Worm (Caenorhabditis elegans) whole organism, early embryonic: ENCODE data around the gene srz-66.

Experiments used
- B0310.2 ChIP-seq: sonication (generic microtip); optimal IDR thresholded peaks from 2 replicates; lab custom pipeline; 2016; ENCODE audit warnings: mild to moderate bottlenecking, missing genetic modification characterization, missing compliant biosample characterization
- F13C5.2 ChIP-seq: sonication (generic microtip); optimal IDR thresholded peaks from 2 replicates; lab custom pipeline; 2017; ENCODE audit warnings: mild to moderate bottlenecking, missing genetic modification characterization, inconsistent platforms, missing compliant biosample characterization
- aly-1 ChIP-seq: sonication (generic microtip); optimal IDR thresholded peaks from 2 replicates; lab custom pipeline; 2016; ENCODE audit warnings: missing genetic modification characterization, missing compliant biosample characterization
- ama-1 ChIP-seq: fragments of 150-350 bp; optimal IDR thresholded peaks from 2 replicates; lab custom pipeline; 2014
- ceh-13 ChIP-seq: fragments of 200-800 bp; sonication (Bioruptor generic); optimal IDR thresholded peaks from 2 replicates; lab custom pipeline; 2018; ENCODE audit warnings: mild to moderate bottlenecking, missing genetic modification characterization, missing compliant biosample characterization
- ceh-36 ChIP-seq: sonication (generic microtip); optimal IDR thresholded peaks from 2 replicates; lab custom pipeline; 2016; ENCODE audit warnings: missing genetic modification characterization, inconsistent platforms, missing compliant biosample characterization
- ets-7 ChIP-seq: sonication (generic microtip); optimal IDR thresholded peaks from 2 replicates; lab custom pipeline; 2016; ENCODE audit warnings: missing genotype, missing genetic modification characterization, missing compliant biosample characterization
- flt-1 ChIP-seq: fragments of 200-800 bp; sonication (Bioruptor generic); IDR thresholded peaks from 2 replicates; pipeline ENCODE4 v1.3.6; 2022; ENCODE audit warnings: missing genetic modification characterization, missing compliant biosample characterization
- hmbx-1 ChIP-seq: sonication (generic microtip); optimal IDR thresholded peaks from 2 replicates; lab custom pipeline; 2016; ENCODE audit warnings: mild to moderate bottlenecking, missing genetic modification characterization, missing compliant biosample characterization
- hmg-4 ChIP-seq: fragments of 200-800 bp; sonication (Bioruptor generic); optimal IDR thresholded peaks from 2 replicates; lab custom pipeline; 2018; ENCODE audit warnings: mild to moderate bottlenecking, missing genetic modification characterization, missing compliant biosample characterization
- hnd-1 ChIP-seq: sonication (generic microtip); optimal IDR thresholded peaks from 2 replicates; lab custom pipeline; 2016; ENCODE audit warnings: missing genetic modification characterization, missing compliant biosample characterization
- pes-1 ChIP-seq: fragments of 200-800 bp; sonication (Bioruptor generic); IDR thresholded peaks from 2 replicates; pipeline ENCODE4 v1.3.6; 2022; ENCODE audit warnings: missing genetic modification reagents, missing genetic modification characterization, missing compliant biosample characterization
- scrt-1 ChIP-seq: fragments of 200-800 bp; sonication (Bioruptor generic); IDR thresholded peaks from 2 replicates; pipeline ENCODE4 v1.3.6; 2022; ENCODE audit warnings: missing genetic modification characterization, missing compliant biosample characterization
- sea-1 ChIP-seq: fragments of 200-800 bp; sonication (Bioruptor generic); conservative IDR thresholded peaks from 2 replicates; pipeline ENCODE4 v1.3.6; 2022; ENCODE audit warnings: missing genetic modification characterization, missing compliant biosample characterization
- tbx-11 ChIP-seq: fragments of 200-800 bp; sonication (Bioruptor generic); IDR thresholded peaks from 2 replicates; pipeline ENCODE4 v1.3.6; 2022; ENCODE audit warnings: missing genetic modification characterization, missing compliant biosample characterization
- tbx-37 ChIP-seq: fragments of 200-800 bp; sonication (Bioruptor generic); conservative IDR thresholded peaks from 2 replicates; pipeline ENCODE4 v1.3.6; 2022; ENCODE audit warnings: missing genetic modification reagents, missing genetic modification characterization, missing compliant biosample characterization
- tra-4 ChIP-seq: sonication (generic microtip); optimal IDR thresholded peaks from 2 replicates; lab custom pipeline; 2017; ENCODE audit warnings: missing genetic modification characterization, missing compliant biosample characterization

The srz-66 gene

DNA sequence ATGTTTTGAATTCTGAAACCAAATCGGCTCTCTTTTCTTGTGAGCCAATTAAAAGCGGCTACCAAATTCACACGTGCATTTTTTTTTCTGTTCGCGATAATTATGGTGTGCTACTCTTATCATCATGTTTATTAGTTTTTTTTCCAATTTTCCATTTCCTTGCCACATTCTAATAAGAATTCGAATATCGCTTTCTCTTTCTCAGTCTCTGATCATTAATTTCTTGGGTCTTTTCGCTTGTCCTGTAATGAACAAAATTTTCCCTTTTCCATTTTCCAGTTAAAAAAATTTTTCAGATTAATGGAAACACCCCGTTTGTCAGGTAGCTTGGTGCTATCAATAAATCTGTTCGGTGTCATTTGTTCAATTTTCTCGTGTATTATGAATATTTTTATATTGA lies 4.2 kb upstream of the srz-66 start, which contains the start of gene srbc-26:
TSS of gene srbc-26 (plus strand) at position 301 of the 400 bp plus-strand sequence.
- no peak for TF ChIP-seq tra-4 (tag; lab: Kevin White, UChicago)
- TF ChIP-seq tbx-37 (GFP tag; lab: Robert Waterston, UW), result no peak
- no peak for TF ChIP-seq ama-1 (lab: Kevin White, UChicago)
- no peak for TF ChIP-seq hmg-4 (GFP tag; lab: Kevin White, UChicago)
- TF ChIP-seq sea-1, result no peak
- TF ChIP-seq aly-1 (tag; lab: Kevin White, UChicago), result no peak
- no peak for TF ChIP-seq tbx-11 (GFP tag; lab: Robert Waterston, UW)
- no peak for TF ChIP-seq scrt-1
- no peak for TF ChIP-seq B0310.2 (tag; lab: Kevin White, UChicago)
- no peak for TF ChIP-seq ceh-13
- no peak for TF ChIP-seq pes-1 (GFP tag; lab: Robert Waterston, UW)
- TF ChIP-seq F13C5.2 (tag; lab: Kevin White, UChicago), result no peak
- TF ChIP-seq hnd-1 (tag; lab: Kevin White, UChicago), result no peak
- no peak for TF ChIP-seq flt-1 (GFP tag; lab: Robert Waterston, UW)
- TF ChIP-seq hmbx-1 (tag; lab: Kevin White, UChicago), result no peak

DNA sequence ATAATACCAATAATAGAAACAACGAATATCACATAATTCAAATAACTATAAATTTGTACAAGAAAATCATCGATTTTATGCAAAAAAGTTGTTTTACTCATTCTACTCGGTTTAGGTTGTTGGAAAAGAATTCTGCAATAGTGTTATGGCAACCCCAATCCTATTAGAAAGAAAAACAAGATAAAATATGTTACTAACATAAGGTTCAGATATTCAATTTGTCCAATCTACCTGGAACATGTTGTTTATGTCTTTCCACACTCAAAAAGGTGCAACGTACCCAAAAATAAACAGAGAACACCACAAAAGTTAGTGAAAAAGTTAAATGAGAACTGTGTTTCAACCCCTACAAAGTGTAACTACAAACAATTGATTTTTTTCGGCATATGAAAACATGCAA lies 3.5 kb upstream of the srz-66 start, which contains the start of gene srw-51:
TSS of gene srw-51 (minus strand) at position 101 of the 400 bp plus-strand sequence.
- TF ChIP-seq ceh-13, result no peak

DNA sequence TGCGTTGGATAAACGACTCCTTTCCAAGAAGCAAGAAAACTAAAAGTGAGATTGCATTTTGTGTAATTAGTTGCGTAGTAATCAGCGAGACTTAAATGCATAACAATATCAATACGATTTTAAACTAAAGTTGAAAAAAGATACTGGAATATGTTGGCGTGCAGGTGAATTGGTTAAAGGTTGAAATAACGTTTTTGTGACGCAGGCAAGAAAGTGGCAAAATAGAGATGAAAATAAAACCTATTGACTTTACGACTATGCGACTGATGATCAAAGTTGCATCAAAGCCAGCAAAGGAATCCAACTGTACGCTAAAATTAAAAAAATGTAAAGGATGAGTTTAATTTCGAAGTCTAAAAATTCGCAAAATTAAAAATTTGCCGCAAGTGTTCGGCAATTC lies 1.9 kb downstream of the srz-66 start, which contains the start of gene srh-102:
TSS of gene srh-102 (minus strand) at position 101 of the 400 bp plus-strand sequence.
- TF ChIP-seq B0310.2 (tag; lab: Kevin White, UChicago) (no peak), tbx-11 (GFP tag; lab: Robert Waterston, UW) (no peak), pes-1 (GFP tag; lab: Robert Waterston, UW) (no peak), ama-1 (lab: Kevin White, UChicago) (no peak)

DNA sequence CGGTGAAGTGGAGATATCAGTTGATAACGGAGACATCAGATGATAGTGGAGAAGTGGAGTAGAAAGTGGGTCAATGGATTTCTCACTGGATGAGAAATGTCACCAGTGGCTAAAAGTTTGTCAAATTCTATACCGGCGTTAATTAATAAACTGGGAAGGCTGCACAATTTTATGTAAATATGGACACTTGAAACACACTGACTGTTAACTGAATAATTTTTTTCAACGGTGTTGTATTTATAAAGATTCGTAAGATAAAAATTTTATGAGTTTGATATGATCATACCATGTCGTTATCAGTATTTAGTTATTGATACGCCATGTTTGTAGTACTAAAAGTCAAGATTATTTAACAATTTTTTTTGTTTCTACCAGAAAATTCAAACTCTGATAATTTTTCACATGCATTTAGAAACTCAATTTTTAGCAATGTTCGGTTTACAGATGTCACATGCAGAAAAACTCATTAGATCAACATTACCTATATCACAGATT lies 7.9 kb downstream of the srz-66 start, which contains the start of gene F40D4.12:
TSS of gene F40D4.12 (plus strand) at position 445 of the 495 bp plus-strand sequence.
- TF ChIP-seq ets-7 (no peak), B0310.2 (tag; lab: Kevin White, UChicago) (no peak)

DNA sequence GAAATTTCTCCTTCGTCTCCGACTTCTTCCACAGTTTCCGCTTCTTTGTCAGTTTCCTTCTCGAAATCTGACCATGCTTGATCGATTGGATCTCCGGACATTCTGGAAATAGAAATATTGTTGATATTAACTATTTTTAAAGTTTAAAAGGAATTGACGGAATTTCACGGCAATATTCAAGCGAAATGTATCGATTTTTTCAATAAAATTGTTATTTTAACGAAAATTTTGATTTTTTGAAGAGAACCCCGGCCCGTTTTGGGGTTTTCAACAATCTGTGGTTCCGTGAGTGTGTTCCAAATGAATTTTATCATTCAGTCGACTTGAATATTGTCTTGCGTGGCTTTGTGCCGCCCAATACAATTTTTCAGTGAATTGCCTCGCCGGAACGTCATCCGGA lies 10.2 kb downstream of the srz-66 start, which contains the start of gene F40D4.13:
TSS of gene F40D4.13 (minus strand) at position 101 of the 400 bp plus-strand sequence.
- TF ChIP-seq pes-1 (GFP tag; lab: Robert Waterston, UW) (no peak), tra-4 (tag; lab: Kevin White, UChicago) (no peak), tbx-37 (GFP tag; lab: Robert Waterston, UW) (no peak), aly-1 (tag; lab: Kevin White, UChicago) (no peak), tbx-11 (GFP tag; lab: Robert Waterston, UW) (no peak), flt-1 (GFP tag; lab: Robert Waterston, UW) (no peak), ets-7 (no peak), B0310.2 (tag; lab: Kevin White, UChicago) (no peak), hmg-4 (GFP tag; lab: Kevin White, UChicago) (no peak), sea-1 (no peak), hnd-1 (tag; lab: Kevin White, UChicago) (no peak), scrt-1 (no peak), ama-1 (lab: Kevin White, UChicago) (no peak), F13C5.2 (tag; lab: Kevin White, UChicago) (no peak), ceh-36 (no peak), ceh-13 (no peak)

DNA sequence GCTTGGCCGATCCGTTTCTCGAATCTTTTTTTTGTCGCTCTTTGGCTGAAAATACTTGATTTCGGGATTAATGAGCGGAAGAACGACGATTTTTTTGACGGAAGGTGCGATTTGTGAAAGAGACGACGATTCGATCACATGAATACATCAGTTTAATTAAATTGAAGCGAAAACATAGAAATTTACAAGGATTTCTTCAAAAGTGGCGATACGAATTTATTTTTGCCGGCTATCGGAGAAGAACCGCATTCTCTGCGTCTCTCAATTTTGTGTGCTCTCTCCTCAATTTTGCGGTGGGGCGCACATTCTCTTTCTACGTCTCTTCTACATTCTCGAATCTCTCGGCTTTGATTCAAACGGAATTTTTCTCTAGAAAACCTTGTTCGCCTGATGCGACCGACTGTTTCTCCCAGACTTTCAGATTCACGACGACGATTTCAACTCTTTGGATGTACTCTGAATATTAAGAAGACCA lies 11.9 kb downstream of the srz-66 start, which contains the start of gene F40D4.17:
TSS of gene F40D4.17 (minus strand) at position 51 of the 475 bp plus-strand sequence.
- TF ChIP-seq aly-1 (tag; lab: Kevin White, UChicago) (no peak), ceh-13 (no peak), tbx-11 (GFP tag; lab: Robert Waterston, UW) (no peak), hmbx-1 (tag; lab: Kevin White, UChicago) (no peak), sea-1 (no peak), B0310.2 (tag; lab: Kevin White, UChicago) (no peak), F13C5.2 (tag; lab: Kevin White, UChicago) (no peak), pes-1 (GFP tag; lab: Robert Waterston, UW) (no peak), tra-4 (tag; lab: Kevin White, UChicago) (no peak)

DNA sequence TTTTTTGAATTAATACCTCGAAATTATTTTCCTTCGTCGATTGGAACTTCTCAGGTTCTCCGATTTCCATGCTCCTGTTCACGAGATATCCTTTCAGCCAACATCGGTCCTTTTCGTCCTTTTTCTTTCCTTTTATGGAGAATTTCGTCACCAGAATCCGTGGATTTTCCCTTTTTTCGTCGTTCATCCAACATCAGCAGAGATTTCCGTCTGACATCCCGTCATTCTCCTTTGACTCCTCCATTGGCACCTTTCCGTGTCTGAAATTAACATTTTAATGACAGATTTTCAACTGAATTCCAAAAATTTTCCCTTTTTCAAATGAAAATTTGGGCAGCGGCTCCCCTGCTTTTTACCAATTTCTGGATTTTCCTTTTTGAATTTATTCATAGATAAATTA lies 12.4 kb downstream of the srz-66 start:
- TF ChIP-seq tra-4 (tag; lab: Kevin White, UChicago), result no peak
- TF ChIP-seq ets-7, result no peak

DNA sequence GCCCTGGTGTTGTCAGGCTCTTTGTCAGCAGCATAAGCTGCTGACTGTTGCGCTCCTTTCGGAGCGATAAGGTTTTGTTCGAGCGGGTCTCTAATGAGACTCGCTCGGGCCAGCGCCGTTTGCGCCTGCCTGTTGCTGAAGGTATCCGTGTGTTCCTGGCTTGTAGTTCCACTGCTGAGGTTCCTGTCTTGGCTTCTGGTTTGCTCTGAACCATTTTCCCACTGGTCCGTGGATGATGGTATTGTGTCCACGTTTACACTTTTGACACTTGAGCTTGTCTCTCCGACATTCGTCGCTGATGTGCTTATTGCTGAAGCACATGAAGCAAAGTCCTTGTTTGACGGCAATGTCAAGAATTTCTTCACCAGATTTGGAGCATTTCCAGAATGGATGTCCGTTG lies 16.1 kb downstream of the srz-66 start:
- TF ChIP-seq sea-1, result no peak
- no peak for TF ChIP-seq flt-1 (GFP tag; lab: Robert Waterston, UW)
- TF ChIP-seq scrt-1, result no peak
- TF ChIP-seq ama-1 (lab: Kevin White, UChicago), result no peak
- TF ChIP-seq ceh-36, result no peak
- TF ChIP-seq tra-4 (tag; lab: Kevin White, UChicago), result no peak
- no peak for TF ChIP-seq hmbx-1 (tag; lab: Kevin White, UChicago)
- no peak for TF ChIP-seq ets-7
- TF ChIP-seq F13C5.2 (tag; lab: Kevin White, UChicago), result no peak
- TF ChIP-seq pes-1 (GFP tag; lab: Robert Waterston, UW), result no peak
- TF ChIP-seq aly-1 (tag; lab: Kevin White, UChicago), result no peak
